Fruit fly (Drosophila melanogaster): ENCODE data around the gene sl.

sl gene

dm6 chrX:16335107-16335642, 14.9 kb upstream of the sl start (continued):
- peak; percentile 77 for TF ChIP-seq CG9609 (GFP tag; optimal IDR thresholded peaks at IDR 0.05)
- peak; percentile 77 for TF ChIP-seq pho (GFP tag; optimal IDR thresholded peaks at IDR 0.05)
- TF ChIP-seq CG10274 (GFP tag; optimal IDR thresholded peaks at IDR 0.05): peak; percentile 43
- TF ChIP-seq CG5245 (GFP tag; optimal IDR thresholded peaks at IDR 0.05): peak; percentile 38
- TF ChIP-seq CG11560 (tag; IDR thresholded peaks at IDR 0.05): no peak
- TF ChIP-seq pros (GFP tag; optimal IDR thresholded peaks at IDR 0.05): peak; percentile 86
- TF ChIP-seq lmd (GFP tag; IDR thresholded peaks at IDR 0.05): peak; percentile 72
- TF ChIP-seq cg (GFP tag; optimal IDR thresholded peaks at IDR 0.05): no peak
- TF ChIP-seq crc (GFP tag; optimal IDR thresholded peaks at IDR 0.05): peak; percentile 38
- TF ChIP-seq chinmo (GFP tag; IDR thresholded peaks at IDR 0.05; ENCODE audit: partially characterized antibody): 0 out of 4 replicates have a peak, but pooled peaks have one; percentile 40
- peak; percentile 59 for TF ChIP-seq Fer2 (tag; optimal IDR thresholded peaks at IDR 0.05)
- no peak for TF ChIP-seq dan (GFP tag; IDR thresholded peaks at IDR 0.05)
- TF ChIP-seq Hey (tag; optimal IDR thresholded peaks at IDR 0.05): no peak
- peak; percentile 61 for TF ChIP-seq Ssrp (tag; optimal IDR thresholded peaks at IDR 0.05)
- peak; percentile 74 for TF ChIP-seq sob (GFP tag; IDR thresholded peaks at IDR 0.05)
- TF ChIP-seq CG2116 (GFP tag; optimal IDR thresholded peaks at IDR 0.05): peak; percentile 50
- TF ChIP-seq Lpt (GFP tag; optimal IDR thresholded peaks at IDR 0.05): no peak
- TF ChIP-seq CG2129 (GFP tag; IDR thresholded peaks at IDR 0.05; ENCODE audit: partially characterized antibody): no peak
- peak; percentile 27 for TF ChIP-seq CG4617 (GFP tag; optimal IDR thresholded peaks at IDR 0.05; ENCODE audit: borderline replicate concordance)
- peak; percentile 78 for TF ChIP-seq Meics (GFP tag; optimal IDR thresholded peaks at IDR 0.05)
- no peak for TF ChIP-seq Sin3A (optimal IDR thresholded peaks at IDR 0.05)
- TF ChIP-seq D (optimal IDR thresholded peaks at IDR 0.05): no peak
- TF ChIP-seq D (GFP tag; optimal IDR thresholded peaks at IDR 0.05): peak; percentile 40
- peak; percentile 21 for TF ChIP-seq CG15601 (tag; optimal IDR thresholded peaks at IDR 0.05)
- no peak for TF ChIP-seq CG31365 (tag; optimal IDR thresholded peaks at IDR 0.05)
- peak; percentile 73 for TF ChIP-seq Awh (GFP tag; IDR thresholded peaks at IDR 0.05)
- no peak for TF ChIP-seq CG8359 (GFP tag; optimal IDR thresholded peaks at IDR 0.05; ENCODE audit: borderline replicate concordance)
- TF ChIP-seq maf-S (GFP tag; optimal IDR thresholded peaks at IDR 0.05): peak; percentile 64
- peak; percentile 8 for TF ChIP-seq dmrt11E (tag; optimal IDR thresholded peaks at IDR 0.05)
- TF ChIP-seq da (GFP tag; optimal IDR thresholded peaks at IDR 0.05): no peak
- peak; percentile 90 for TF ChIP-seq CG7928 (GFP tag; optimal IDR thresholded peaks at IDR 0.05)
- TF ChIP-seq zfh2 (GFP tag; optimal IDR thresholded peaks at IDR 0.05): peak; percentile 77
- TF ChIP-seq wek (GFP tag; optimal IDR thresholded peaks at IDR 0.05): peak; percentile 40
- no peak for TF ChIP-seq Deaf1 (tag; optimal IDR thresholded peaks at IDR 0.05)
- peak; percentile 39 for TF ChIP-seq Ets97D (GFP tag; optimal IDR thresholded peaks at IDR 0.05)
- TF ChIP-seq sc (optimal IDR thresholded peaks at IDR 0.05): no peak
- TF ChIP-seq sc (GFP tag; optimal IDR thresholded peaks at IDR 0.05): no peak
- peak; percentile 7 for TF ChIP-seq CG3995 (GFP tag; optimal IDR thresholded peaks at IDR 0.05)
- TF ChIP-seq jing (GFP tag; optimal IDR thresholded peaks at IDR 0.05): no peak
- peak; percentile 34 for TF ChIP-seq btn (GFP tag; optimal IDR thresholded peaks at IDR 0.05)
- no peak for TF ChIP-seq Neu2 (GFP tag; optimal IDR thresholded peaks at IDR 0.05; ENCODE audit: borderline replicate concordance)
- TF ChIP-seq CG3726 (GFP tag; IDR thresholded peaks at IDR 0.05): no peak; the same call in 2 of the 3 replicates
- peak; percentile 49 for TF ChIP-seq kni (GFP tag; optimal IDR thresholded peaks at IDR 0.05)
- TF ChIP-seq CG14710 (tag; optimal IDR thresholded peaks at IDR 0.05): peak; percentile 34
- peak; percentile 51; the same call in 1 of the 2 replicates for TF ChIP-seq CG1024 (GFP tag; IDR thresholded peaks at IDR 0.05)
- TF ChIP-seq Optix (GFP tag; IDR thresholded peaks at IDR 0.05): peak; percentile 62; the same call in 1 of the 3 replicates
- peak; percentile 21 for TF ChIP-seq CG15696 (tag; optimal IDR thresholded peaks at IDR 0.05)
- peak; percentile 79 for TF ChIP-seq CG6689 (GFP tag; IDR thresholded peaks at IDR 0.05)
- peak; percentile 29 for TF ChIP-seq CG18619 (GFP tag; optimal IDR thresholded peaks at IDR 0.05)
- no peak for TF ChIP-seq CG9797 (GFP tag; optimal IDR thresholded peaks at IDR 0.05)
- TF ChIP-seq CG14667 (GFP tag; IDR thresholded peaks at IDR 0.05): no peak; the same call in 1 of the 2 replicates

All from whole organism, embryonic.